Worm (Caenorhabditis elegans) whole organism, L3 larva: ENCODE results near the gene lst-5.

Experiments
- ceh-82 ChIP-seq: fragments of 150-350 bp; optimal IDR thresholded peaks from 2 replicates; lab custom pipeline; 2014; ENCODE audit warnings: missing biosample characterization, missing genetic modification characterization
- ceh-9 ChIP-seq: sonication (generic microtip); optimal IDR thresholded peaks from 2 replicates; lab custom pipeline; 2018; ENCODE audit warnings: missing biosample characterization, missing genetic modification characterization
- elt-2 ChIP-seq: sonication (generic microtip); optimal IDR thresholded peaks from 2 replicates; lab custom pipeline; 2016; ENCODE audit warnings: missing genetic modification reagents, mild to moderate bottlenecking, missing genetic modification characterization, missing compliant biosample characterization
- jun-1 ChIP-seq: fragments of 150-350 bp; optimal IDR thresholded peaks from 2 replicates; lab custom pipeline; 2014; ENCODE audit warnings: missing biosample characterization, missing genetic modification reagents, missing genetic modification characterization
- nhr-11 ChIP-seq: fragments of 150-350 bp; optimal IDR thresholded peaks from 2 replicates; lab custom pipeline; 2014; ENCODE audit warnings: missing biosample characterization, missing genetic modification characterization
- nhr-12 ChIP-seq: fragments of 150-350 bp; optimal IDR thresholded peaks from 2 replicates; lab custom pipeline; 2014; ENCODE audit warnings: missing biosample characterization, missing genetic modification characterization
- nhr-237 ChIP-seq: fragments of 150-350 bp; optimal IDR thresholded peaks from 2 replicates; lab custom pipeline; 2014; ENCODE audit warnings: missing biosample characterization, missing genetic modification characterization
- nhr-76 ChIP-seq: fragments of 150-350 bp; sonication (generic microtip); optimal IDR thresholded peaks from 5 replicates; lab custom pipeline; 2014; ENCODE audit warnings: missing biosample characterization, missing genetic modification characterization
- sea-2 ChIP-seq: fragments of 150-350 bp; sonication (generic microtip); optimal IDR thresholded peaks from 4 replicates; lab custom pipeline; 2014; ENCODE audit warnings: missing biosample characterization, missing genetic modification reagents, missing genetic modification characterization
- skn-1 ChIP-seq: fragments of 150-350 bp; optimal IDR thresholded peaks from 2 replicates; lab custom pipeline; 2014; ENCODE audit warnings: missing biosample characterization, missing genetic modification characterization
- unc-39 ChIP-seq: sonication (generic microtip); optimal IDR thresholded peaks from 4 replicates; lab custom pipeline; 2017; ENCODE audit warnings: missing biosample characterization, missing genetic modification characterization

- TF ChIP-seq nhr-12 (tag; lab: Kevin White, UChicago) (no peak), sea-2 (GFP tag; lab: Kevin White, UChicago) (no peak), unc-39 (tag; lab: Kevin White, UChicago) (no peak), skn-1 (tag; lab: Kevin White, UChicago) (no peak), ceh-9 (tag; lab: Kevin White, UChicago) (no peak), nhr-11 (tag; lab: Kevin White, UChicago) (no peak), jun-1 (tag; lab: Kevin White, UChicago) (no peak), nhr-237 (no peak), ceh-82 (tag; lab: Kevin White, UChicago) (no peak), elt-2 (no peak), nhr-76 (tag; lab: Kevin White, UChicago) (no peak)
These were observed 39.0 kb downstream of the lst-5 start, which contains the start of gene acs-6 for ce11 chrII:7061730-7062129.
